Worm (Caenorhabditis elegans) whole organism, young adult: Measurements from ENCODE around the gene Y54G11A.14.

ENCODE experiments used
- B0019.2 ChIP-seq: fragments of 200-800 bp; sonication (Bioruptor generic); conservative IDR thresholded peaks from 2 replicates; pipeline ENCODE4 v1.3.6; 2022; ENCODE audit warnings: missing genetic modification reagents, missing genetic modification characterization, missing compliant biosample characterization
- B0261.1 ChIP-seq: sonication (generic microtip); optimal IDR thresholded peaks from 2 replicates; lab custom pipeline; 2016; ENCODE audit warnings: mild to moderate bottlenecking, missing genetic modification characterization, moderate library complexity, missing compliant biosample characterization
- B0336.3 ChIP-seq: fragments of 200-800 bp; sonication (Bioruptor generic); IDR thresholded peaks from 2 replicates; pipeline ENCODE4 v1.3.6; 2022; ENCODE audit warnings: missing genetic modification characterization, missing compliant biosample characterization
- C06A6.2 ChIP-seq: fragments of 200-800 bp; sonication (Bioruptor generic); conservative IDR thresholded peaks from 2 replicates; pipeline ENCODE4 v1.3.6; 2022; ENCODE audit warnings: missing genetic modification characterization, missing compliant biosample characterization
- D2030.7 ChIP-seq: fragments of 200-800 bp; sonication (Bioruptor generic); IDR thresholded peaks from 2 replicates; pipeline ENCODE4 v1.3.6; 2022; ENCODE audit warnings: missing genetic modification reagents, missing genetic modification characterization, missing compliant biosample characterization
- F22D6.2 ChIP-seq: sonication (generic microtip); optimal IDR thresholded peaks from 2 replicates; lab custom pipeline; 2016; ENCODE audit warnings: mild to moderate bottlenecking, missing genetic modification characterization, missing compliant biosample characterization
- F23B12.7 ChIP-seq: sonication (generic microtip); optimal IDR thresholded peaks from 2 replicates; lab custom pipeline; 2017; ENCODE audit warnings: missing genetic modification characterization, mild to moderate bottlenecking, missing compliant biosample characterization, antibody characterized with exemption, moderate library complexity; ENCODE audit not compliant: insufficient read depth
- F37B4.10 ChIP-seq: fragments of 200-800 bp; sonication (Bioruptor generic); IDR thresholded peaks from 2 replicates; pipeline ENCODE4 v1.3.6; 2022; ENCODE audit warnings: missing genetic modification characterization, missing compliant biosample characterization
- F39B2.1 ChIP-seq: fragments of 200-800 bp; sonication (Bioruptor generic); IDR thresholded peaks from 2 replicates; pipeline ENCODE4 v1.3.6; 2022; ENCODE audit warnings: missing genetic modification reagents, missing genetic modification characterization, missing compliant biosample characterization
- F49E8.2 ChIP-seq: sonication (generic microtip); optimal IDR thresholded peaks from 3 replicates; lab custom pipeline; 2017; ENCODE audit warnings: missing genetic modification characterization, mild to moderate bottlenecking, missing compliant biosample characterization, antibody characterized with exemption, moderate library complexity; ENCODE audit not compliant: insufficient read depth
- F57A8.1 ChIP-seq: fragments of 200-800 bp; sonication (Bioruptor generic); optimal IDR thresholded peaks from 2 replicates; lab custom pipeline; 2018; ENCODE audit warnings: mild to moderate bottlenecking, missing genetic modification characterization, moderate library complexity, missing compliant biosample characterization
- Y53G8AR.9 ChIP-seq: fragments of 200-800 bp; sonication (Bioruptor generic); conservative IDR thresholded peaks from 2 replicates; pipeline ENCODE4 v1.3.6; 2022; ENCODE audit warnings: missing genetic modification reagents, missing genetic modification characterization, missing compliant biosample characterization
- Y67H2A.10 ChIP-seq: fragments of 200-800 bp; sonication (Bioruptor generic); conservative IDR thresholded peaks from 2 replicates; pipeline ENCODE4 v1.3.6; 2022; ENCODE audit warnings: missing genetic modification reagents, missing genetic modification characterization, missing compliant biosample characterization
- Y79H2A.3 ChIP-seq: fragments of 200-800 bp; sonication (Bioruptor generic); conservative IDR thresholded peaks from 2 replicates; pipeline ENCODE4 v1.3.6; 2022; ENCODE audit warnings: missing genetic modification reagents, missing genetic modification characterization, missing compliant biosample characterization
- ZK185.1 ChIP-seq: sonication (generic microtip); optimal IDR thresholded peaks from 2 replicates; lab custom pipeline; 2016; ENCODE audit warnings: mild to moderate bottlenecking, missing genetic modification characterization, missing compliant biosample characterization; ENCODE audit not compliant: poor library complexity, severe bottlenecking
- ama-1 ChIP-seq, 3 experiments: fragments of 150-350 bp in 1 of 3; sonication (generic microtip) in 2 of 3; optimal IDR thresholded peaks; 2 replicates each; lab custom pipeline; 2014 to 2018; ENCODE audit warnings: missing biosample characterization in 2 of 3, missing genetic modification characterization in 2 of 3, missing genetic modification reagents in 2 of 3
- atf-7 ChIP-seq: sonication (generic microtip); optimal IDR thresholded peaks from 2 replicates; lab custom pipeline; 2017; ENCODE audit warnings: mild to moderate bottlenecking, missing genetic modification characterization, missing compliant biosample characterization
- athp-1 ChIP-seq: sonication (generic microtip); optimal IDR thresholded peaks from 2 replicates; lab custom pipeline; 2017; ENCODE audit warnings: mild to moderate bottlenecking, missing genetic modification characterization, missing compliant biosample characterization
- cebp-2 ChIP-seq: fragments of 200-800 bp; sonication (Bioruptor generic); IDR thresholded peaks from 2 replicates; pipeline ENCODE4 v1.3.6; 2022; ENCODE audit warnings: missing genetic modification characterization, missing compliant biosample characterization
- ceh-40 ChIP-seq: fragments of 200-800 bp; sonication (Bioruptor generic); IDR thresholded peaks from 2 replicates; pipeline ENCODE4 v1.3.6; 2022; ENCODE audit warnings: missing genetic modification characterization, missing compliant biosample characterization
- ceh-58 ChIP-seq: fragments of 200-800 bp; sonication (Bioruptor generic); IDR thresholded peaks from 2 replicates; pipeline ENCODE4 v1.3.6; 2022; ENCODE audit warnings: missing genetic modification characterization, missing compliant biosample characterization
- ceh-79 ChIP-seq: sonication (generic microtip); optimal IDR thresholded peaks from 2 replicates; lab custom pipeline; 2017; ENCODE audit warnings: mild to moderate bottlenecking, missing genetic modification characterization, missing compliant biosample characterization
- die-1 ChIP-seq: sonication (generic microtip); optimal IDR thresholded peaks from 2 replicates; lab custom pipeline; 2016; ENCODE audit warnings: missing genotype, mild to moderate bottlenecking, missing genetic modification characterization, missing compliant biosample characterization
- ekl-4 ChIP-seq: fragments of 200-800 bp; sonication (Bioruptor generic); IDR thresholded peaks from 2 replicates; pipeline ENCODE4 v1.3.6; 2022; ENCODE audit warnings: missing genetic modification reagents, missing genetic modification characterization, missing compliant biosample characterization
- ets-4 ChIP-seq: fragments of 200-800 bp; sonication (Bioruptor generic); optimal IDR thresholded peaks from 2 replicates; lab custom pipeline; 2018; ENCODE audit warnings: mild to moderate bottlenecking, missing genetic modification characterization, missing compliant biosample characterization
- hmg-1.2 ChIP-seq: fragments of 200-800 bp; sonication (Bioruptor generic); IDR thresholded peaks from 2 replicates; pipeline ENCODE4 v1.3.6; 2022; ENCODE audit warnings: missing genetic modification reagents, missing genetic modification characterization, missing compliant biosample characterization
- hrde-1 ChIP-seq: sonication (generic microtip); optimal IDR thresholded peaks from 2 replicates; lab custom pipeline; 2016; ENCODE audit warnings: missing genetic modification characterization, mild to moderate bottlenecking, missing compliant biosample characterization, moderate library complexity, missing genotype, missing genetic modification reagents, borderline replicate concordance
- lag-1 ChIP-seq: fragments of 200-800 bp; sonication (Bioruptor generic); IDR thresholded peaks from 2 replicates; pipeline ENCODE4 v1.3.6; 2022; ENCODE audit warnings: missing genetic modification reagents, missing genetic modification characterization, missing compliant biosample characterization
- lin-26 ChIP-seq: fragments of 200-800 bp; sonication (Bioruptor generic); IDR thresholded peaks from 2 replicates; pipeline ENCODE4 v1.3.6; 2022; ENCODE audit warnings: missing genetic modification reagents, missing genetic modification characterization, missing compliant biosample characterization
- lsl-1 ChIP-seq: fragments of 200-800 bp; sonication (Bioruptor generic); optimal IDR thresholded peaks from 2 replicates; lab custom pipeline; 2018; ENCODE audit warnings: mild to moderate bottlenecking, missing genetic modification characterization, moderate library complexity, missing compliant biosample characterization
- madf-3 ChIP-seq: fragments of 200-800 bp; sonication (Bioruptor generic); IDR thresholded peaks from 2 replicates; pipeline ENCODE4 v1.3.6; 2022; ENCODE audit warnings: missing genetic modification reagents, missing genetic modification characterization, missing compliant biosample characterization
- madf-6 ChIP-seq: fragments of 200-800 bp; sonication (Bioruptor generic); IDR thresholded peaks from 2 replicates; pipeline ENCODE4 v1.3.6; 2022; ENCODE audit warnings: missing genetic modification reagents, missing genetic modification characterization, missing compliant biosample characterization
- mcd-1 ChIP-seq: fragments of 200-800 bp; sonication (Bioruptor generic); IDR thresholded peaks from 2 replicates; pipeline ENCODE4 v1.3.6; 2022; ENCODE audit warnings: missing genetic modification reagents, missing genetic modification characterization, missing compliant biosample characterization
- nfya-2 ChIP-seq: fragments of 200-800 bp; sonication (Bioruptor generic); IDR thresholded peaks from 2 replicates; pipeline ENCODE4 v1.3.6; 2022; ENCODE audit warnings: missing genetic modification reagents, missing genetic modification characterization, missing compliant biosample characterization
- nfyb-1 ChIP-seq: fragments of 200-800 bp; sonication (Bioruptor generic); IDR thresholded peaks from 2 replicates; pipeline ENCODE4 v1.3.6; 2022; ENCODE audit warnings: missing genetic modification reagents, missing genetic modification characterization, missing compliant biosample characterization
- pbrm-1 ChIP-seq: fragments of 200-800 bp; sonication (Bioruptor generic); IDR thresholded peaks from 2 replicates; pipeline ENCODE4 v1.3.6; 2022; ENCODE audit warnings: missing genetic modification reagents, missing genetic modification characterization, missing compliant biosample characterization
- rpc-1 ChIP-seq, 2 experiments: fragments of 150-350 bp in 1 of 2; sonication (generic microtip) in 1 of 2; optimal IDR thresholded peaks; 2 replicates each; lab custom pipeline; 2014 to 2018; ENCODE audit warnings: missing biosample characterization in 1 of 2, missing genetic modification characterization in 1 of 2, missing genetic modification reagents in 1 of 2, missing genotype in 1 of 2
- snpc-4 ChIP-seq, 5 experiments: fragments of 150-350 bp in 1 of 5; sonication (generic microtip) in 4 of 5; optimal IDR thresholded peaks; 2 replicates each; lab custom pipeline; 2014 to 2018; ENCODE audit warnings: missing genetic modification characterization in 5 of 5, missing biosample characterization in 3 of 5, antibody characterized with exemption in 2 of 5, mild to moderate bottlenecking in 2 of 5, missing compliant biosample characterization in 2 of 5, missing genotype in 2 of 5, moderate library complexity in 2 of 5, missing genetic modification reagents in 1 of 5
- tbp1 ChIP-seq: fragments of 200-800 bp; sonication (Bioruptor generic); optimal IDR thresholded peaks from 2 replicates; lab custom pipeline; 2018; ENCODE audit warnings: mild to moderate bottlenecking, missing genetic modification characterization, missing compliant biosample characterization
- tbx-9 ChIP-seq: sonication (generic microtip); optimal IDR thresholded peaks from 2 replicates; lab custom pipeline; 2016; ENCODE audit warnings: borderline replicate concordance, missing genetic modification characterization, inconsistent platforms, missing compliant biosample characterization
- tlf-1 ChIP-seq: fragments of 200-800 bp; sonication (Bioruptor generic); optimal IDR thresholded peaks from 2 replicates; lab custom pipeline; 2018; ENCODE audit warnings: mild to moderate bottlenecking, missing genetic modification characterization, missing compliant biosample characterization
- xnd-1 ChIP-seq: sonication (generic microtip); optimal IDR thresholded peaks from 2 replicates; lab custom pipeline; 2016; ENCODE audit warnings: missing genotype, missing genetic modification reagents, missing genetic modification characterization, missing compliant biosample characterization
- zim-3 ChIP-seq: sonication (generic microtip); optimal IDR thresholded peaks from 2 replicates; lab custom pipeline; 2017; ENCODE audit warnings: mild to moderate bottlenecking, missing genetic modification characterization, moderate library complexity, missing compliant biosample characterization

Y54G11A.14 gene

ce11 chrII:14349356-14349923, 31.5 kb downstream of the Y54G11A.14 start, which contains the start of the genes Y54G11A.17, lin-7 and elof-1 (continued):
- TF ChIP-seq ekl-4 (GFP tag; lab: Robert Waterston, UW): peak; percentile 42; the same call in 1 of the 2 replicates

ce11 chrII:14350768-14351167, 32.8 kb downstream of the Y54G11A.14 start:
- TF ChIP-seq athp-1 (tag; lab: Kevin White, UChicago): peak; percentile 53
- TF ChIP-seq madf-6 (GFP tag; lab: Robert Waterston, UW): peak; percentile 75
- peak; percentile 75 for TF ChIP-seq F49E8.2 (tag; lab: Kevin White, UChicago)
- TF ChIP-seq B0019.2 (GFP tag; lab: Robert Waterston, UW): no peak
- TF ChIP-seq B0336.3 (GFP tag; lab: Robert Waterston, UW): peak; percentile 87
- TF ChIP-seq ZK185.1 (tag; lab: Kevin White, UChicago): no peak
- TF ChIP-seq F23B12.7 (tag; lab: Kevin White, UChicago): no peak
- no peak for TF ChIP-seq F57A8.1 (GFP tag; lab: Kevin White, UChicago)
- peak; percentile 70 for TF ChIP-seq hrde-1 (tag; lab: Kevin White, UChicago)
- peak; percentile 48 for TF ChIP-seq tbp1
- peak; percentile 46 for TF ChIP-seq lsl-1
- TF ChIP-seq mcd-1 (GFP tag; lab: Robert Waterston, UW): peak; percentile 38; the same call in 1 of the 2 replicates
- TF ChIP-seq ceh-58 (GFP tag; lab: Robert Waterston, UW): 0 out of 2 replicates have a peak, but pooled peaks have one; percentile 58
- TF ChIP-seq pbrm-1 (GFP tag; lab: Robert Waterston, UW): 0 out of 2 replicates have a peak, but pooled peaks have one; percentile 28
- 0 out of 2 replicates have a peak, but pooled peaks have one; percentile 66 for TF ChIP-seq nfya-2 (GFP tag; lab: Robert Waterston, UW)
- no peak for TF ChIP-seq die-1
- TF ChIP-seq F37B4.10 (GFP tag; lab: Robert Waterston, UW): no peak
- 0 out of 2 replicates have a peak, but pooled peaks have one; percentile 51 for TF ChIP-seq Y53G8AR.9
- no peak for TF ChIP-seq B0261.1
- TF ChIP-seq rpc-1 (optimal IDR thresholded peaks at IDR 0.05; lab: Kevin White, UChicago): no peak
- TF ChIP-seq rpc-1 (tag; optimal IDR thresholded peaks at IDR 0.05; lab: Kevin White, UChicago): no peak
- TF ChIP-seq nfyb-1 (GFP tag; lab: Robert Waterston, UW): peak; percentile 69; the same call in 1 of the 2 replicates
- no peak for TF ChIP-seq F22D6.2 (tag; lab: Kevin White, UChicago)
- peak; percentile 36 for TF ChIP-seq tbx-9 (tag; lab: Kevin White, UChicago)
- no peak for TF ChIP-seq ama-1 (optimal IDR thresholded peaks at IDR 0.05; lab: Kevin White, UChicago)
- peak in 1 of 2 experiments; percentile 75 for TF ChIP-seq ama-1 (GFP tag; optimal IDR thresholded peaks at IDR 0.05; lab: Kevin White, UChicago)
- TF ChIP-seq lag-1 (GFP tag; lab: Robert Waterston, UW): no peak
- peak; percentile 78; the same call in 1 of the 2 replicates for TF ChIP-seq madf-3
- TF ChIP-seq snpc-4 (GFP tag; optimal IDR thresholded peaks at IDR 0.05; lab: Kevin White, UChicago): no peak
- TF ChIP-seq snpc-4 (tag; optimal IDR thresholded peaks at IDR 0.05; lab: Kevin White, UChicago): peak in 1 of 4 experiments; percentile 42
- TF ChIP-seq ets-4: no peak
- 0 out of 2 replicates have a peak, but pooled peaks have one; percentile 32 for TF ChIP-seq Y79H2A.3 (GFP tag; lab: Robert Waterston, UW)
- peak; percentile 59; the same call in 1 of the 2 replicates for TF ChIP-seq ceh-40 (GFP tag; lab: Robert Waterston, UW)
- TF ChIP-seq ceh-79: no peak
- no peak for TF ChIP-seq F39B2.1 (GFP tag; lab: Robert Waterston, UW)
- peak; percentile 38 for TF ChIP-seq zim-3 (tag; lab: Kevin White, UChicago)
- peak; percentile 40 for TF ChIP-seq xnd-1 (tag; lab: Kevin White, UChicago)
- TF ChIP-seq C06A6.2: no peak
- TF ChIP-seq lin-26 (GFP tag; lab: Robert Waterston, UW): 0 out of 2 replicates have a peak, but pooled peaks have one; percentile 53
- peak; percentile 31 for TF ChIP-seq tlf-1
- TF ChIP-seq atf-7: peak; percentile 68
- TF ChIP-seq cebp-2 (GFP tag; lab: Robert Waterston, UW): no peak
- peak; percentile 25; the same call in 1 of the 2 replicates for TF ChIP-seq hmg-1.2 (GFP tag; lab: Robert Waterston, UW)
- 0 out of 2 replicates have a peak, but pooled peaks have one; percentile 49 for TF ChIP-seq Y67H2A.10 (GFP tag; lab: Robert Waterston, UW)
- 0 out of 2 replicates have a peak, but pooled peaks have one; percentile 13 for TF ChIP-seq D2030.7
